Worm (Caenorhabditis elegans) whole organism, L1 larva: ENCODE measurements around the gene clec-55.

Experiments
- C16A3.4 ChIP-seq: fragments of 150-350 bp; optimal IDR thresholded peaks from 2 replicates; lab custom pipeline; 2014; ENCODE audit warnings: missing biosample characterization, missing genetic modification characterization
- aha-1 ChIP-seq: fragments of 150-350 bp; optimal IDR thresholded peaks from 2 replicates; lab custom pipeline; 2014; ENCODE audit warnings: missing biosample characterization, missing genetic modification characterization
- aly-2 ChIP-seq: fragments of 150-350 bp; optimal IDR thresholded peaks from 2 replicates; lab custom pipeline; 2014; ENCODE audit warnings: missing biosample characterization, missing genetic modification characterization
- ama-1 ChIP-seq: fragments of 150-350 bp; optimal IDR thresholded peaks from 2 replicates; lab custom pipeline; 2014
- ceh-63 ChIP-seq: fragments of 200-800 bp; sonication (Bioruptor generic); optimal IDR thresholded peaks from 2 replicates; lab custom pipeline; 2018; ENCODE audit warnings: mild to moderate bottlenecking, missing genetic modification characterization, missing compliant biosample characterization
- ceh-88 ChIP-seq: fragments of 200-800 bp; sonication (Bioruptor generic); IDR thresholded peaks from 2 replicates; pipeline ENCODE4 v1.3.6; 2022; ENCODE audit warnings: missing genetic modification characterization, missing compliant biosample characterization
- ceh-90 ChIP-seq: sonication (generic microtip); optimal IDR thresholded peaks from 2 replicates; lab custom pipeline; 2016; ENCODE audit warnings: missing genetic modification characterization, missing compliant biosample characterization
- dpl-1 ChIP-seq, 3 experiments: fragments of 150-350 bp in 2 of 3; sonication (generic microtip) in 1 of 3; optimal IDR thresholded peaks; 2 replicates each; lab custom pipeline; 2014 to 2017; ENCODE audit warnings: missing biosample characterization in 3 of 3, missing genetic modification characterization in 3 of 3, missing genetic modification reagents in 3 of 3
- efl-1 ChIP-seq, 4 experiments: fragments of 150-350 bp; optimal IDR thresholded peaks in 3 of 4; peaks in 1 of 4; 1 replicate in 1 of 4; 2 replicates in 3 of 4; lab custom pipeline; 2014; ENCODE audit warnings: missing biosample characterization in 2 of 4, missing genetic modification characterization in 2 of 4, missing genetic modification reagents in 2 of 4
- efl-3 ChIP-seq: fragments of 200-800 bp; sonication (Bioruptor generic); optimal IDR thresholded peaks from 2 replicates; lab custom pipeline; 2018; ENCODE audit warnings: mild to moderate bottlenecking, missing genetic modification characterization, missing compliant biosample characterization
- egl-13 ChIP-seq: sonication (generic microtip); optimal IDR thresholded peaks from 2 replicates; lab custom pipeline; 2016; ENCODE audit warnings: missing genotype, missing genetic modification reagents, missing genetic modification characterization, missing compliant biosample characterization
- ets-5 ChIP-seq: fragments of 200-800 bp; sonication (Bioruptor generic); IDR thresholded peaks from 2 replicates; pipeline ENCODE4 v1.3.6; 2022; ENCODE audit warnings: missing genetic modification characterization, missing compliant biosample characterization
- fkh-8 ChIP-seq: sonication (generic microtip); optimal IDR thresholded peaks from 2 replicates; lab custom pipeline; 2016; ENCODE audit warnings: mild to moderate bottlenecking, missing genetic modification characterization, missing compliant biosample characterization
- hlh-17 ChIP-seq: fragments of 200-800 bp; sonication (Bioruptor generic); optimal IDR thresholded peaks from 2 replicates; lab custom pipeline; 2018; ENCODE audit warnings: missing genetic modification characterization, mild to moderate bottlenecking, missing compliant biosample characterization, moderate library complexity, borderline replicate concordance
- hlh-4 ChIP-seq: sonication (generic microtip); optimal IDR thresholded peaks from 2 replicates; lab custom pipeline; 2016; ENCODE audit warnings: mild to moderate bottlenecking, missing genetic modification characterization, missing compliant biosample characterization
- lin-14 ChIP-seq: fragments of 200-800 bp; sonication (Bioruptor generic); optimal IDR thresholded peaks from 2 replicates; lab custom pipeline; 2018; ENCODE audit warnings: mild to moderate bottlenecking, missing genetic modification characterization, moderate library complexity, missing compliant biosample characterization
- lin-15B ChIP-seq: fragments of 150-350 bp; sonication (generic microtip); optimal IDR thresholded peaks from 3 replicates; lab custom pipeline; 2014; ENCODE audit warnings: missing biosample characterization, missing genetic modification characterization
- lin-35 ChIP-seq, 2 experiments: fragments of 150-350 bp; optimal IDR thresholded peaks; 2 replicates each; lab custom pipeline; 2014; ENCODE audit warnings: missing biosample characterization in 2 of 2, missing genetic modification characterization in 2 of 2, missing genetic modification reagents in 2 of 2
- lir-3 ChIP-seq: sonication (generic microtip); optimal IDR thresholded peaks from 2 replicates; lab custom pipeline; 2016; ENCODE audit warnings: mild to moderate bottlenecking, missing genetic modification characterization, moderate library complexity, missing compliant biosample characterization; ENCODE audit not compliant: poor library complexity
- lsy-2 ChIP-seq, 2 experiments: fragments of 150-350 bp; optimal IDR thresholded peaks; 2 replicates each; lab custom pipeline; 2014; ENCODE audit warnings: missing biosample characterization in 2 of 2, missing genetic modification characterization in 2 of 2
- mab-9 ChIP-seq: fragments of 200-800 bp; sonication (Bioruptor generic); IDR thresholded peaks from 2 replicates; pipeline ENCODE4 v1.3.6; 2022; ENCODE audit warnings: missing genetic modification reagents, missing genetic modification characterization, missing compliant biosample characterization
- mdl-1 ChIP-seq, 2 experiments: fragments of 150-350 bp; optimal IDR thresholded peaks; 2 replicates each; lab custom pipeline; 2014 to 2017; ENCODE audit warnings: missing biosample characterization in 2 of 2, missing genetic modification characterization in 2 of 2, inconsistent platforms in 1 of 2
- nhr-11 ChIP-seq: fragments of 150-350 bp; optimal IDR thresholded peaks from 2 replicates; lab custom pipeline; 2014; ENCODE audit warnings: missing biosample characterization, missing genetic modification characterization
- nhr-20 ChIP-seq: sonication (generic microtip); optimal IDR thresholded peaks from 2 replicates; lab custom pipeline; 2016; ENCODE audit warnings: mild to moderate bottlenecking, missing genetic modification characterization, missing compliant biosample characterization
- nhr-28 ChIP-seq: fragments of 150-350 bp; optimal IDR thresholded peaks from 2 replicates; lab custom pipeline; 2014; ENCODE audit warnings: missing biosample characterization, missing genetic modification characterization
- nhr-71 ChIP-seq: sonication (generic microtip); optimal IDR thresholded peaks from 2 replicates; lab custom pipeline; 2016; ENCODE audit warnings: mild to moderate bottlenecking, missing genetic modification characterization, moderate library complexity, missing compliant biosample characterization
- nhr-76 ChIP-seq: sonication (generic microtip); optimal IDR thresholded peaks from 2 replicates; lab custom pipeline; 2017; ENCODE audit warnings: missing biosample characterization, missing genetic modification characterization
- nhr-84 ChIP-seq: sonication (generic microtip); optimal IDR thresholded peaks from 2 replicates; lab custom pipeline; 2017; ENCODE audit warnings: missing biosample characterization, missing genetic modification characterization
- skn-1 ChIP-seq: fragments of 150-350 bp; optimal IDR thresholded peaks from 2 replicates; lab custom pipeline; 2014; ENCODE audit warnings: missing biosample characterization, missing genetic modification characterization
- snu-23 ChIP-seq: sonication (generic microtip); optimal IDR thresholded peaks from 2 replicates; lab custom pipeline; 2016; ENCODE audit warnings: missing genetic modification characterization, missing compliant biosample characterization
- tlp-1 ChIP-seq: fragments of 150-350 bp; optimal IDR thresholded peaks from 2 replicates; lab custom pipeline; 2014; ENCODE audit warnings: missing biosample characterization, missing genetic modification characterization
- unc-130 ChIP-seq: fragments of 150-350 bp; optimal IDR thresholded peaks from 2 replicates; lab custom pipeline; 2017; ENCODE audit warnings: missing biosample characterization, missing genetic modification characterization, inconsistent platforms
- unc-62 ChIP-seq: fragments of 150-350 bp; optimal IDR thresholded peaks from 2 replicates; lab custom pipeline; 2014; ENCODE audit warnings: missing biosample characterization, missing genetic modification reagents, missing genetic modification characterization
- unc-86 ChIP-seq: sonication (generic microtip); optimal IDR thresholded peaks from 2 replicates; lab custom pipeline; 2016; ENCODE audit warnings: missing genetic modification characterization, missing compliant biosample characterization
- unc-98 ChIP-seq: fragments of 200-800 bp; sonication (Bioruptor generic); IDR thresholded peaks from 2 replicates; pipeline ENCODE4 v1.3.6; 2022; ENCODE audit warnings: missing genetic modification characterization, missing compliant biosample characterization
- vab-15 ChIP-seq: sonication (generic microtip); optimal IDR thresholded peaks from 2 replicates; lab custom pipeline; 2017; ENCODE audit warnings: missing genotype, mild to moderate bottlenecking, missing genetic modification characterization, missing compliant biosample characterization
- zag-1 ChIP-seq: fragments of 150-350 bp; optimal IDR thresholded peaks from 2 replicates; lab custom pipeline; 2014; ENCODE audit warnings: missing biosample characterization, missing genetic modification characterization
- ztf-4 ChIP-seq: fragments of 150-350 bp; optimal IDR thresholded peaks from 2 replicates; lab custom pipeline; 2014; ENCODE audit warnings: missing biosample characterization, missing genetic modification characterization

The clec-55 gene

ce11 chrV:14456626-14457025 lies 22.5 kb upstream of the clec-55 start, which contains the start of gene bmk-1:
bmk-1 (minus strand) TSS chrV:14456984.
- peak; percentile 71 to 92 for TF ChIP-seq lin-35 (GFP tag; optimal IDR thresholded peaks at IDR 0.05; lab: Kevin White, UChicago)
- TF ChIP-seq nhr-71 (tag; lab: Kevin White, UChicago) = no peak
- TF ChIP-seq ceh-90 (tag; lab: Kevin White, UChicago) = no peak
- TF ChIP-seq lin-15B (tag; lab: Kevin White, UChicago) = no peak
- TF ChIP-seq unc-130 = peak; percentile 16
- peak; percentile 82 to 94 for TF ChIP-seq efl-1 (optimal IDR thresholded peaks at IDR 0.05; lab: Kevin White, UChicago)
- TF ChIP-seq efl-1 (GFP tag; optimal IDR thresholded peaks at IDR 0.05 in 1 of 2; lab: Kevin White, UChicago) = peak; percentile 84 to 99
- no peak for TF ChIP-seq mdl-1 (tag; optimal IDR thresholded peaks at IDR 0.05; lab: Kevin White, UChicago)
- TF ChIP-seq unc-98 (GFP tag; lab: Robert Waterston, UW) = no peak
- no peak for TF ChIP-seq ceh-88 (GFP tag; lab: Robert Waterston, UW)
- peak; percentile 23 for TF ChIP-seq C16A3.4 (tag; lab: Kevin White, UChicago)
- TF ChIP-seq lsy-2 (tag; optimal IDR thresholded peaks at IDR 0.05; lab: Kevin White, UChicago) = peak in 1 of 2 experiments; percentile 49
- no peak for TF ChIP-seq hlh-17 (GFP tag; lab: Kevin White, UChicago)
- TF ChIP-seq snu-23 (GFP tag; lab: Kevin White, UChicago) = peak; percentile 4
- TF ChIP-seq nhr-84 (tag; lab: Kevin White, UChicago) = no peak
- no peak for TF ChIP-seq hlh-4 (tag; lab: Kevin White, UChicago)
- TF ChIP-seq ceh-63 (GFP tag; lab: Kevin White, UChicago) = no peak
- TF ChIP-seq unc-62 = no peak
- no peak for TF ChIP-seq lin-14
- no peak for TF ChIP-seq lir-3 (tag; lab: Kevin White, UChicago)
- peak; percentile 13 for TF ChIP-seq nhr-20 (tag; lab: Kevin White, UChicago)
- TF ChIP-seq dpl-1 (GFP tag; optimal IDR thresholded peaks at IDR 0.05; lab: Kevin White, UChicago) = peak; percentile 75 to 87 (median 82)

- TF ChIP-seq mab-9 = no peak
- TF ChIP-seq tlp-1 = no peak
- no peak for TF ChIP-seq vab-15 (tag; lab: Kevin White, UChicago)
- TF ChIP-seq hlh-17 (GFP tag; lab: Kevin White, UChicago) = no peak
- no peak for TF ChIP-seq ztf-4 (tag; lab: Kevin White, UChicago)
- TF ChIP-seq C16A3.4 (tag; lab: Kevin White, UChicago) = no peak
- no peak for TF ChIP-seq unc-86 (tag; lab: Kevin White, UChicago)
- no peak for TF ChIP-seq nhr-76 (tag; lab: Kevin White, UChicago)
These were observed 22.0 kb upstream of the clec-55 start, which contains the start of gene coh-3 for ce11 chrV:14457070-14457469. coh-3 (plus strand) TSS chrV:14457422.

ce11 chrV:14460122-14460521 lies 19.0 kb upstream of the clec-55 start:
- no peak for TF ChIP-seq nhr-11 (tag; lab: Kevin White, UChicago)
- no peak for TF ChIP-seq ceh-63 (GFP tag; lab: Kevin White, UChicago)
- no peak for TF ChIP-seq unc-98 (GFP tag; lab: Robert Waterston, UW)
- TF ChIP-seq efl-1 (optimal IDR thresholded peaks at IDR 0.05; lab: Kevin White, UChicago) = peak in 1 of 2 experiments; percentile 6
- TF ChIP-seq efl-1 (GFP tag; optimal IDR thresholded peaks at IDR 0.05 in 1 of 2; lab: Kevin White, UChicago) = peak; percentile 15 to 86
- no peak for TF ChIP-seq zag-1 (tag; lab: Kevin White, UChicago)
- TF ChIP-seq ets-5 (GFP tag; lab: Robert Waterston, UW) = no peak
- peak in 1 of 3 experiments; percentile 7 for TF ChIP-seq dpl-1 (GFP tag; optimal IDR thresholded peaks at IDR 0.05; lab: Kevin White, UChicago)
- TF ChIP-seq ama-1 (lab: Kevin White, UChicago) = no peak
- TF ChIP-seq, all 84 proteins: peak for 2

- no peak for TF ChIP-seq efl-3 (GFP tag; lab: Kevin White, UChicago)
- no peak for TF ChIP-seq nhr-28 (tag; lab: Kevin White, UChicago)
- TF ChIP-seq fkh-8 (tag; lab: Kevin White, UChicago) = no peak
- TF ChIP-seq skn-1 (tag; lab: Kevin White, UChicago) = no peak
- no peak for TF ChIP-seq aha-1 (tag; lab: Kevin White, UChicago)
- no peak for TF ChIP-seq zag-1 (tag; lab: Kevin White, UChicago)
- no peak for TF ChIP-seq egl-13 (tag; lab: Kevin White, UChicago)
- no peak for TF ChIP-seq aly-2
These were observed 18.4 kb upstream of the clec-55 start, which contains the start of gene F08H9.2 for ce11 chrV:14460615-14461102. F08H9.2 (plus strand) TSS chrV:14460665.
